Worm (Caenorhabditis elegans): ENCODE results near the gene nnt-1.

The nnt-1 gene

DNA sequence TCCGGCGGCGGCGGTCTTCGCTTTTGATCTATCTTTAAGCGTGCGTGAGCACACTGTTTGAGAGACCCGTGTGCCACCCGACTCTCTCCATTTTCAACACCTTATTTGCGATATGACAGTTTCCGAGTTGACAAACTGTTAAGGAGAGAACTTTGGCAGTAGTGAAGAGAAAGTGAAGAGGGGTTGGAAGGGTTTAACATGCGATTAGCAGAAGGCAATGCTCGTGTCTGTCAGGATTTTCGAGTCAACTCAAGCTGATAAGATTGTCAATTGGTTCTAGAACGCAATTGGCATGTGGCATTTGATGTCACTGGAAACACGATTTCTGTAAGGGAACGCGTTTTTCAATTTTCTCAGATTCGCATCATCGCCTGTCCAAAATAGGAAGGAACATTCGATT lies 45.3 kb downstream of the nnt-1 start:
- TF ChIP-seq fkh-4 (tag; optimal IDR thresholded peaks at IDR 0.05; ENCODE audit: borderline replicate concordance) (no peak), nhr-47 (tag; optimal IDR thresholded peaks at IDR 0.05) (no peak), jun-1 (tag; optimal IDR thresholded peaks at IDR 0.05) (no peak), xbp-1 (tag; optimal IDR thresholded peaks at IDR 0.05) (no peak), egl-13 (tag; optimal IDR thresholded peaks at IDR 0.05) (no peak), egl-27 (tag; optimal IDR thresholded peaks at IDR 0.05) (no peak), tlp-1 (tag; optimal IDR thresholded peaks at IDR 0.05) (no peak), pag-3 (tag; optimal IDR thresholded peaks at IDR 0.05; ENCODE audit: borderline replicate concordance, insufficient read depth) (no peak), lsy-2 (tag; optimal IDR thresholded peaks at IDR 0.05) (no peak), sox-4 (tag; optimal IDR thresholded peaks at IDR 0.05) (no peak), nhr-84 (tag; optimal IDR thresholded peaks at IDR 0.05) (no peak), fos-1 (tag; optimal IDR thresholded peaks at IDR 0.05) (no peak)

DNA sequence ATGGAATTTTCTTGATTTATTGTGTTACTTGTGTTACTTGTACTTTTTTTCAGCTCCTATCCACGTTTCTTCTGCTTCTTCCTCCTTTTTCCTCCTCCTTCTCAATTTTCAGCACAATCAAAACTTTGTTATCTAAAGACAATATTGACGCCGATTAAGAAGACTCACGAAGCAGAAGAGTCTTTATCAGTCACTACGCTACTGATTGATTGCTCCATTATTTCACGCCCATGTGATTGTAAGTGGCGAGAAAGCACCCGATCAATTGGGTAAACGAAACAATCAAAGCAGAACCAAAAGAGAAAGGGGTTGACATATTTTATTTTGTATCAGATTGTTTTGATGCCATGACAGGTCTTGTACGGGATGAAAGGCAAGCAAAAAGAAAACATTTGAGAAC lies 47.1 kb downstream of the nnt-1 start, which contains the start of gene T25B2.2:
Gene T25B2.2, plus strand, starts transcription at position 392 of the 400 bp plus-strand sequence.
- TF ChIP-seq jun-1 (tag; optimal IDR thresholded peaks at IDR 0.05) (peak; percentile 21), mab-9 (GFP tag; IDR thresholded peaks at IDR 0.05) (no peak), nhr-20 (tag; optimal IDR thresholded peaks at IDR 0.05) (no peak), ceh-88 (GFP tag; IDR thresholded peaks at IDR 0.05) (no peak), skn-1 (tag; optimal IDR thresholded peaks at IDR 0.05) (no peak), zip-4 (GFP tag; optimal IDR thresholded peaks at IDR 0.05) (no peak), C04F5.9 (tag; optimal IDR thresholded peaks at IDR 0.05) (no peak), nhr-84 (tag; optimal IDR thresholded peaks at IDR 0.05) (no peak), elt-2 (tag; optimal IDR thresholded peaks at IDR 0.05) (peak; percentile 92), swsn-7 (tag; optimal IDR thresholded peaks at IDR 0.05) (no peak), lin-35 (GFP tag; optimal IDR thresholded peaks at IDR 0.05) (peak in 1 of 2 experiments; percentile 40), nhr-19 (GFP tag; conservative IDR thresholded peaks at IDR 0.05) (no peak), nhr-28 (tag; optimal IDR thresholded peaks at IDR 0.05) (no peak), nhr-77 (tag; optimal IDR thresholded peaks at IDR 0.05) (no peak), ets-5 (GFP tag; IDR thresholded peaks at IDR 0.05) (no peak), unc-62 (GFP tag; optimal IDR thresholded peaks at IDR 0.05) (no peak), ama-1 (optimal IDR thresholded peaks at IDR 0.05) (no peak), snpc-4 (tag; optimal IDR thresholded peaks at IDR 0.05) (no peak), sup-37 (GFP tag; optimal IDR thresholded peaks at IDR 0.05) (no peak), mep-1 (tag; optimal IDR thresholded peaks at IDR 0.05) (no peak), mef-2 (tag; optimal IDR thresholded peaks at IDR 0.05) (no peak), lin-14 (GFP tag; optimal IDR thresholded peaks at IDR 0.05) (no peak)

DNA sequence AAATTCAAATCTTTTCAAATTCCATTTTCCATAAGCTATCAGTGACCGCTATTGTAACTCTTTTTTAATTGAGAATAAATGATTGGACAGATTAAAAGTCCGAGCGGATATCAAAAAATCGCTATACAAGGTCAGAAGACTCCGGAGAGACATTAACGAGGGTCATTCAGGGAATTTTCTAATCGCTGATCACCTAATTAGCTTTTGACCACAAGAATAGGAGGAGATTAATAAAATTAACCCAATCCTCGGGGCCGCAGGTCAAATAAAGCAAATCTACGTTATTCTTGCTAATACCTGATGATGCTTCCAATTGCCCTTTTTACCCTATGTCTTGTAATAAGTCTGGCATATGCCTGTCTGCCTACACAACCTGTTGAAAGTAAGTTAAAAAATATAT lies 51.5 kb downstream of the nnt-1 start, which contains the start of gene T25B2.1:
Gene T25B2.1, plus strand, starts transcription at position 301 of the 400 bp plus-strand sequence.
- TF ChIP-seq aly-2 (tag; optimal IDR thresholded peaks at IDR 0.05) (no peak), ets-5 (GFP tag; IDR thresholded peaks at IDR 0.05) (no peak), ces-1 (GFP tag; optimal IDR thresholded peaks at IDR 0.05) (no peak)

DNA sequence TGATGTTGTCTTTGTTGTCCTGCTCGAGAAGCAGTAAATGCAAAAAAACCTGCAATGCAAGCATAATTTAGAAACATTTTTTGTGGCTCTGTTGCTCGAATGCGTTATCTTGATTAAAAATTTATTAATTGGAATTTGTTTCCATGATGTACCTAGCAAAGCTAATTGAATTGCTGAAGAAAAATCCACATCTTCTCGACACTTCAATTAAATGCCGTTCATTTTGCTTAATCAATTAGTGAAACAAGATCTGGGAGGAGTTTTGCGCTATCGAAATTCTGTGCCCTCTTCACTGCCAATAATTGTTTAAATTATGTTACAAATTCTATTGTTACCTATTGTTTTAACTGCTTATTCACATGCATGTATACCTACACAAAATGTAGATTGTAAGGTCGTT lies 53.7 kb downstream of the nnt-1 start, which contains the start of gene T25B2.3:
Gene T25B2.3, plus strand, starts transcription at position 301 of the 400 bp plus-strand sequence.
- TF ChIP-seq C04F5.9 (tag; optimal IDR thresholded peaks at IDR 0.05) (no peak), rnt-1 (tag; optimal IDR thresholded peaks at IDR 0.05) (no peak), mep-1 (tag; optimal IDR thresholded peaks at IDR 0.05) (no peak), nhr-28 (tag; optimal IDR thresholded peaks at IDR 0.05) (no peak), tbx-2 (tag; optimal IDR thresholded peaks at IDR 0.05) (no peak), vab-15 (tag; optimal IDR thresholded peaks at IDR 0.05) (no peak), lin-35 (GFP tag; optimal IDR thresholded peaks at IDR 0.05) (no peak), lin-13 (GFP tag; optimal IDR thresholded peaks at IDR 0.05) (no peak), snu-23 (GFP tag; optimal IDR thresholded peaks at IDR 0.05) (no peak), sox-4 (tag; optimal IDR thresholded peaks at IDR 0.05) (no peak), ceh-8 (GFP tag; optimal IDR thresholded peaks at IDR 0.05) (no peak), xbp-1 (tag; optimal IDR thresholded peaks at IDR 0.05) (no peak)
